Worm (Caenorhabditis elegans) whole organism, L2 larva: ENCODE data around the gene tgn-38.

ENCODE experiments used
- C34F6.9 ChIP-seq: fragments of 150-350 bp; optimal IDR thresholded peaks from 2 replicates; lab custom pipeline; 2014; ENCODE audit warnings: missing biosample characterization, missing genetic modification characterization
- F13H6.1 ChIP-seq: sonication (generic microtip); optimal IDR thresholded peaks from 2 replicates; lab custom pipeline; 2016; ENCODE audit warnings: missing genetic modification characterization, missing compliant biosample characterization
- Y55F3AM.14 ChIP-seq: fragments of 200-800 bp; sonication (Bioruptor generic); optimal IDR thresholded peaks from 2 replicates; lab custom pipeline; 2018; ENCODE audit warnings: mild to moderate bottlenecking, missing genetic modification characterization, missing compliant biosample characterization
- ZK546.5 ChIP-seq: sonication (generic microtip); optimal IDR thresholded peaks from 2 replicates; lab custom pipeline; 2017; ENCODE audit warnings: missing biosample characterization, missing genetic modification characterization
- aly-2 ChIP-seq: fragments of 150-350 bp; optimal IDR thresholded peaks from 2 replicates; lab custom pipeline; 2014; ENCODE audit warnings: missing biosample characterization, missing genetic modification characterization
- ama-1 ChIP-seq: fragments of 150-350 bp; optimal IDR thresholded peaks from 2 replicates; lab custom pipeline; 2018; ENCODE audit warnings: inconsistent platforms
- ceh-82 ChIP-seq: fragments of 150-350 bp; optimal IDR thresholded peaks from 2 replicates; lab custom pipeline; 2014; ENCODE audit warnings: missing biosample characterization, missing genetic modification characterization
- elt-1 ChIP-seq: fragments of 150-350 bp; optimal IDR thresholded peaks from 2 replicates; lab custom pipeline; 2014; ENCODE audit warnings: missing biosample characterization, missing genetic modification characterization
- elt-3 ChIP-seq: sonication (generic microtip); optimal IDR thresholded peaks from 2 replicates; lab custom pipeline; 2017; ENCODE audit warnings: missing biosample characterization, missing genetic modification characterization
- fos-1 ChIP-seq: fragments of 150-350 bp; optimal IDR thresholded peaks from 2 replicates; lab custom pipeline; 2014; ENCODE audit warnings: missing biosample characterization, missing genetic modification characterization
- gmeb-1 ChIP-seq: fragments of 150-350 bp; optimal IDR thresholded peaks from 2 replicates; lab custom pipeline; 2014; ENCODE audit warnings: missing biosample characterization, missing genetic modification characterization
- lin-13 ChIP-seq: fragments of 150-350 bp; optimal IDR thresholded peaks from 2 replicates; lab custom pipeline; 2014; ENCODE audit warnings: missing biosample characterization, missing genetic modification reagents, missing genetic modification characterization
- lsy-2 ChIP-seq, 2 experiments: fragments of 150-350 bp in 1 of 2; sonication (generic microtip) in 1 of 2; optimal IDR thresholded peaks; 2 replicates each; lab custom pipeline; 2014 to 2017; ENCODE audit warnings: missing biosample characterization in 2 of 2, missing genetic modification characterization in 2 of 2
- mab-5 ChIP-seq: fragments of 150-350 bp; optimal IDR thresholded peaks from 2 replicates; lab custom pipeline; 2014; ENCODE audit warnings: missing biosample characterization, missing genetic modification characterization
- mbf-1 ChIP-seq: sonication (generic microtip); optimal IDR thresholded peaks from 2 replicates; lab custom pipeline; 2017; ENCODE audit warnings: missing biosample characterization, missing genetic modification characterization
- nhr-10 ChIP-seq: sonication (generic microtip); optimal IDR thresholded peaks from 2 replicates; lab custom pipeline; 2017; ENCODE audit warnings: missing biosample characterization, missing genetic modification characterization
- nhr-12 ChIP-seq: fragments of 150-350 bp; optimal IDR thresholded peaks from 2 replicates; lab custom pipeline; 2014; ENCODE audit warnings: missing biosample characterization, missing genetic modification characterization
- nhr-129 ChIP-seq: fragments of 150-350 bp; optimal IDR thresholded peaks from 2 replicates; lab custom pipeline; 2014; ENCODE audit warnings: missing biosample characterization, missing genetic modification characterization
- nhr-21 ChIP-seq: fragments of 150-350 bp; optimal IDR thresholded peaks from 2 replicates; lab custom pipeline; 2014; ENCODE audit warnings: missing biosample characterization, missing genetic modification characterization
- nhr-237 ChIP-seq: fragments of 150-350 bp; optimal IDR thresholded peaks from 2 replicates; lab custom pipeline; 2014; ENCODE audit warnings: missing biosample characterization, missing genetic modification characterization
- nhr-25 ChIP-seq: fragments of 150-350 bp; sonication (generic microtip); optimal IDR thresholded peaks from 3 replicates; lab custom pipeline; 2014; ENCODE audit warnings: missing biosample characterization, missing genetic modification characterization
- nhr-6 ChIP-seq: fragments of 150-350 bp; optimal IDR thresholded peaks from 2 replicates; lab custom pipeline; 2014; ENCODE audit warnings: missing biosample characterization, missing genetic modification characterization
- peb-1 ChIP-seq: fragments of 150-350 bp; optimal IDR thresholded peaks from 2 replicates; lab custom pipeline; 2014; ENCODE audit warnings: missing biosample characterization, missing genetic modification characterization
- skn-1 ChIP-seq: sonication (generic microtip); optimal IDR thresholded peaks from 2 replicates; lab custom pipeline; 2017; ENCODE audit warnings: missing biosample characterization, missing genetic modification characterization
- sma-3 ChIP-seq: sonication (generic microtip); optimal IDR thresholded peaks from 2 replicates; lab custom pipeline; 2016; ENCODE audit warnings: missing genetic modification reagents, missing genetic modification characterization, missing compliant biosample characterization
- sma-9 ChIP-seq, 2 experiments: fragments of 150-350 bp in 1 of 2; sonication (generic microtip) in 1 of 2; optimal IDR thresholded peaks; 2 replicates each; lab custom pipeline; 2014 to 2016; ENCODE audit warnings: missing genetic modification characterization in 2 of 2, mild to moderate bottlenecking in 1 of 2, missing biosample characterization in 1 of 2, missing compliant biosample characterization in 1 of 2, missing genetic modification reagents in 1 of 2, moderate library complexity in 1 of 2
- snpc-4 ChIP-seq: fragments of 150-350 bp; optimal IDR thresholded peaks from 2 replicates; lab custom pipeline; 2014; ENCODE audit warnings: missing biosample characterization, missing genetic modification characterization
- unc-55 ChIP-seq: fragments of 150-350 bp; sonication (generic microtip); optimal IDR thresholded peaks from 3 replicates; lab custom pipeline; 2014; ENCODE audit warnings: missing biosample characterization, missing genetic modification reagents, missing genetic modification characterization
- unc-62 ChIP-seq: fragments of 150-350 bp; optimal IDR thresholded peaks from 2 replicates; lab custom pipeline; 2014; ENCODE audit warnings: missing biosample characterization, missing genetic modification reagents, missing genetic modification characterization
- zag-1 ChIP-seq: fragments of 150-350 bp; optimal IDR thresholded peaks from 2 replicates; lab custom pipeline; 2014; ENCODE audit warnings: missing biosample characterization, missing genetic modification characterization
- ztf-1 ChIP-seq: fragments of 200-800 bp; sonication (Bioruptor generic); conservative IDR thresholded peaks from 2 replicates; pipeline ENCODE4 v1.3.6; 2022; ENCODE audit warnings: missing genetic modification characterization, missing compliant biosample characterization
- ztf-11 ChIP-seq: sonication (generic microtip); optimal IDR thresholded peaks from 2 replicates; lab custom pipeline; 2017; ENCODE audit warnings: missing biosample characterization, missing genetic modification characterization
- ztf-4 ChIP-seq: fragments of 150-350 bp; optimal IDR thresholded peaks from 2 replicates; lab custom pipeline; 2014; ENCODE audit warnings: missing biosample characterization, missing genetic modification characterization

The tgn-38 gene

ce11 chrIV:12018920-12019319 lies 10.1 kb downstream of the tgn-38 start:
- no peak for TF ChIP-seq ama-1
- TF ChIP-seq aly-2: no peak
- TF ChIP-seq nhr-21: no peak
- no peak for TF ChIP-seq unc-62 (GFP tag; lab: Kevin White, UChicago)
- TF ChIP-seq nhr-10 (tag; lab: Kevin White, UChicago): no peak
- TF ChIP-seq ztf-1 (GFP tag; lab: Robert Waterston, UW): no peak
- TF ChIP-seq sma-9 (GFP tag; optimal IDR thresholded peaks at IDR 0.05; lab: Kevin White, UChicago): no peak
- TF ChIP-seq sma-9 (tag; optimal IDR thresholded peaks at IDR 0.05; lab: Kevin White, UChicago): no peak
- no peak for TF ChIP-seq lsy-2 (tag; optimal IDR thresholded peaks at IDR 0.05; lab: Kevin White, UChicago)
- no peak for TF ChIP-seq mbf-1 (tag; lab: Kevin White, UChicago)
- no peak for TF ChIP-seq ztf-11 (tag; lab: Kevin White, UChicago)
- no peak for TF ChIP-seq zag-1 (tag; lab: Kevin White, UChicago)
- no peak for TF ChIP-seq lin-13
- no peak for TF ChIP-seq ztf-4 (tag; lab: Kevin White, UChicago)
- no peak for TF ChIP-seq C34F6.9 (tag; lab: Kevin White, UChicago)
- TF ChIP-seq elt-1: no peak
- no peak for TF ChIP-seq mab-5
- TF ChIP-seq gmeb-1: no peak
- TF ChIP-seq, all 48 proteins: peak for 0

DNA sequence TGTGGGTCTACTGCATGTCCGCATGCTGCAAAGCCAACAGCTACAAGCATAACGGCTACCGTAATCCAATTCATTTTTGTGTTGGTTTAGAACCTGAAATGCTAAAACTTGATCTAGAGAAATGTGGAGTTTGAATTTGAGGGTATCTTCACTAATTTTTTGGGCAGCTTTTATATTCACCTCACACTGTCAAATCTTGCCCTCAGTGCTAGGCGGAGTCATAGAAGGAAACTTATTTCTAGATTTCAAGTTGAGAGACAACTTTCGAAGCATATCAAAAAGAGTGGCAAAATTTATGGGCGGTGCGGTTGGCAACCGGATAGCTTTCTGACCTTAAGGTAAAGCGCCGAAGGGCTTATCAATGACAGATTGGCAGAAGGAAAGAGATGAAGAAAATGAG lies 13.4 kb downstream of the tgn-38 start, which contains the start of gene lips-6:
lips-6 (minus strand) TSS at position 101 of the 400 bp plus-strand sequence.
- TF ChIP-seq peb-1: no peak
- no peak for TF ChIP-seq ztf-4 (tag; lab: Kevin White, UChicago)
- no peak for TF ChIP-seq ama-1
- TF ChIP-seq nhr-12 (tag; lab: Kevin White, UChicago): no peak
- TF ChIP-seq nhr-21: no peak
- TF ChIP-seq nhr-129 (tag; lab: Kevin White, UChicago): no peak
- no peak for TF ChIP-seq unc-62 (GFP tag; lab: Kevin White, UChicago)
- TF ChIP-seq sma-9 (GFP tag; optimal IDR thresholded peaks at IDR 0.05; lab: Kevin White, UChicago): no peak
- TF ChIP-seq sma-9 (tag; optimal IDR thresholded peaks at IDR 0.05; lab: Kevin White, UChicago): no peak
- no peak for TF ChIP-seq aly-2
- TF ChIP-seq ceh-82: no peak
- TF ChIP-seq lsy-2 (tag; optimal IDR thresholded peaks at IDR 0.05; lab: Kevin White, UChicago): no peak
- TF ChIP-seq mbf-1 (tag; lab: Kevin White, UChicago): no peak
- TF ChIP-seq skn-1: no peak

DNA sequence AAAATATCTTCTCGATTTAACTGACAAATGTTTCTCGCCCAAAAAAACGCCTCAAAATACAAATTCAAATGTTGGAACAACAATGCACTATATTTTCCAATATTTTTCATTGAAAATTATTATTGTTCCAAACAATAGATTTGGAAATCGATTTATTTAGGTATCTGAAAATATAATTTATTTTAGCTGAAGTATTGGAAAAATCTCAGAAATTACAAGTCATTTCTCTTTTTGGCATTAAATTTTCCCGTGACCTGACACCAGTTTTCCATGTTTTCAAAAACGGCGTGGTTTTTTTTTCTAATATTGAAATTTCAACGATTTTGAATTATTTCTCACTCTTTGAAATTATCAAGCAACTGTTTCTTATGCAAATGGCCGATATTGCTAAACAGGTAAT lies 15.9 kb downstream of the tgn-38 start, which contains the start of gene spe-17:
spe-17 (plus strand) TSS at position 301 of the 400 bp plus-strand sequence.
- TF ChIP-seq aly-2 (no peak), mab-5 (no peak), lsy-2 (tag; optimal IDR thresholded peaks at IDR 0.05; lab: Kevin White, UChicago) (no peak), sma-9 (GFP tag; optimal IDR thresholded peaks at IDR 0.05; lab: Kevin White, UChicago) (no peak), sma-9 (tag; optimal IDR thresholded peaks at IDR 0.05; lab: Kevin White, UChicago) (no peak), nhr-21 (no peak)

DNA sequence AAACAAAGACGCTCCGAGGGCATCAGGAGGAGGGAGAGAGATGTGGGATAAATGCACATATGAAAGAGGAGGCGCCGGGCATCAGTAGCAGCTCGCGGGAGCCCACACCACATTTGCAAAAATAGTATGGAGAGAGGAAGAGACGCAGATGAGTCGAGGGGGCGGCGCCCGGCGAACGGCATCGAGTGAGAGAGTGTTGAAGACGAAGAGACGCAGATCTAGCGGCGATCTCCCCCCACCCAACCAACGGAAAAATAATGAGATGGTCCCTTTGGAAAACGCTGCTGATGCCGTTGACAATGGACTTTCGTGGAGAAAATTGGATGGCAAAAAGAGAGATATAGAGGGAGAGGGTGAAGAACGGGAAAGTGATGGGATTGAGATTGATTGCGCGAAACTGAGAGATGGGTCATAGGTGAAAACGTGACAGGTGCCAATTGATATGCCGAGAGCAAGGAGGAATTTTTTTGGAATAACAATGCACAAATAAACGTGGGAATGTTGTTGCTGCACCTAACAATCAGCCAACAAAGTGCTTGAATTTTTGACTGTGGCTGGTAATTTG lies 16.5 kb downstream of the tgn-38 start:
- TF ChIP-seq nhr-129 (tag; lab: Kevin White, UChicago) (peak; percentile 72), nhr-25 (tag; lab: Kevin White, UChicago) (no peak), sma-9 (GFP tag; optimal IDR thresholded peaks at IDR 0.05; lab: Kevin White, UChicago) (peak; percentile 68), sma-9 (tag; optimal IDR thresholded peaks at IDR 0.05; lab: Kevin White, UChicago) (no peak), sma-3 (GFP tag; lab: Kevin White, UChicago) (no peak), gmeb-1 (no peak), ztf-1 (GFP tag; lab: Robert Waterston, UW) (no peak), elt-3 (tag; lab: Kevin White, UChicago) (no peak), unc-55 (GFP tag; lab: Kevin White, UChicago) (no peak), lsy-2 (tag; optimal IDR thresholded peaks at IDR 0.05; lab: Kevin White, UChicago) (peak in 1 of 2 experiments; percentile 6), F13H6.1 (peak; percentile 80), mab-5 (peak; percentile 18)
- TF ChIP-seq, all 48 proteins: peak for 5

DNA sequence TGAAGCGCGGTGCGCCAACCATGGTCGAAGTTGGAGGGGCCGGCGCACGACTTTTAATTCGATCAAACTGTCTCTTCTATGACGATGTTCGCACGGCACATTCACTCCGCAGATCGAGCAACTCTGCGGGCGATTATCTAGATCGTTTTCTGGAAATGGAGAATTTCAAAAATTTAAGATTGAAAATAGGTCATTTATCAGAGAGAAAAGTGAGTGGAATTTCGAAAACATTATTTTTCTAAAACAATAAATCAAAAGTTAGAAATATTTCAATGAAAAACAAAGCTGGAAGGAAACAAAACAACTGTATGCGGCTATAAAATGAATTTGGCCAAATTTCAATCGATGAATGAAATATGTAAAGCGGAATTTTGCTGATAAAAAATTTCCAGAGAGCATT lies 18.1 kb downstream of the tgn-38 start, which contains the start of the genes ZK617.26 and unc-22:
ZK617.26 (minus strand) TSS at position 101 of the 400 bp plus-strand sequence.
unc-22 (minus strand) TSS at position 149 of the 400 bp plus-strand sequence.
- no peak for TF ChIP-seq Y55F3AM.14 (GFP tag; lab: Kevin White, UChicago)
- TF ChIP-seq snpc-4 (tag; lab: Kevin White, UChicago): no peak
- no peak for TF ChIP-seq nhr-6
- TF ChIP-seq gmeb-1: no peak
- no peak for TF ChIP-seq ztf-1 (GFP tag; lab: Robert Waterston, UW)
- TF ChIP-seq, all 48 proteins: peak for 0

DNA sequence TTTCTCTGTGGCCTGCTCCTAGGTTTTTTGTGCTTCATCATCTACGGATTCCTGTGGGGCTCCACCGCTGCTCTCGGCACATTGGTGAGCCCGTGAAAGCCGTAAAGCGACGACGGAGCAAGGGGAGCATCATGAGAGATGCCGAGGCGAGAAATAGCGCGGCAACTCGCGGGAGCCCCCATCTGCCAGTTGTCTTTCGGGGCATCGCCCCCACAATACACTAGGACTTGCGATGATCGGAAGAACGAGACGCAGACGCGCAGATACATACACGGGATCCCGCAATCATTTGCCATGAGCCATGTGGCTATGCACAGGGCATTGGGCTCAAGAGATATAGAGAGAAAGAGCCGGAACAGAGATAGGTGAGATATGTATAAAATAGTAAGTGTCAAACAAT lies 18.6 kb downstream of the tgn-38 start:
- no peak for TF ChIP-seq unc-55 (GFP tag; lab: Kevin White, UChicago)
- TF ChIP-seq nhr-129 (tag; lab: Kevin White, UChicago): peak; percentile 84
- no peak for TF ChIP-seq ama-1
- TF ChIP-seq sma-9 (GFP tag; optimal IDR thresholded peaks at IDR 0.05; lab: Kevin White, UChicago): peak; percentile 52
- no peak for TF ChIP-seq sma-9 (tag; optimal IDR thresholded peaks at IDR 0.05; lab: Kevin White, UChicago)
- no peak for TF ChIP-seq nhr-10 (tag; lab: Kevin White, UChicago)
- TF ChIP-seq F13H6.1: peak; percentile 86
- no peak for TF ChIP-seq nhr-237 (tag; lab: Kevin White, UChicago)
- no peak for TF ChIP-seq lin-13
- no peak for TF ChIP-seq elt-3 (tag; lab: Kevin White, UChicago)
- no peak for TF ChIP-seq mbf-1 (tag; lab: Kevin White, UChicago)
- TF ChIP-seq ZK546.5 (tag; lab: Kevin White, UChicago): no peak
- no peak for TF ChIP-seq fos-1 (tag; lab: Kevin White, UChicago)
- TF ChIP-seq, all 48 proteins: peak for 3
